Fruit fly (Drosophila melanogaster): Measurements from ENCODE around the gene Poxm.

Poxm gene

DNA sequence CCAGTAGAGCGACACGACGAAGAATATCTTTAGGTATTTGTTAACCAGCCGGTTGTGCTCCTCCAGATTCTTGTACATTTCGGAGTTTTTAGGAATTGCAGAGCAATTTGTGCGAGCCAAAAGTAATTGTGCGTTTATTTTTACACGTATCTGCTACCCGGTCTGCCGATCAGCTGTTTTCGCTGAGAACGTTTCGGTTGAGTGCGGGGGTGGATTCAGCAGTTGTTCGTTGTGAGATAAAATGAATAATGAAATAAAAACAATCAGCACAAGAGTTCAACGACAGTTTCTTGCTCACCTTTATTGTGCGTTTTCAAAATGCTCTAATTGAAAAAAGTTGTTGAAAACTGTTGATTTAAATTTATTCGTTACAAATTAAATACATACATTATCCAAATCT is 29.7 kb downstream of the Poxm start, which contains the start of gene nac:
nac (minus strand) TSS at position 176 of the 400 bp plus-strand sequence.
- no peak for TF ChIP-seq CG14965 (GFP tag; optimal IDR thresholded peaks at IDR 0.05; ENCODE audit: borderline replicate concordance)
- TF ChIP-seq repo (GFP tag; optimal IDR thresholded peaks at IDR 0.05) = no peak
- no peak for TF ChIP-seq CG4282 (GFP tag; optimal IDR thresholded peaks at IDR 0.05)
- no peak for TF ChIP-seq nerfin-1 (tag; optimal IDR thresholded peaks at IDR 0.05)
- TF ChIP-seq CG18262 (tag; optimal IDR thresholded peaks at IDR 0.05) = peak; percentile 11
- TF ChIP-seq CG10462 (GFP tag; optimal IDR thresholded peaks at IDR 0.05) = no peak
- TF ChIP-seq en (GFP tag; optimal IDR thresholded peaks at IDR 0.05) = no peak
- no peak for TF ChIP-seq croc (GFP tag; conservative IDR thresholded peaks at IDR 0.05)
- no peak for TF ChIP-seq fu2 (GFP tag; optimal IDR thresholded peaks at IDR 0.05)
- peak; percentile 6 for TF ChIP-seq nom (GFP tag; optimal IDR thresholded peaks at IDR 0.05)
- TF ChIP-seq CG30431 (GFP tag; optimal IDR thresholded peaks at IDR 0.05) = no peak
- no peak for TF ChIP-seq CG13424 (tag; optimal IDR thresholded peaks at IDR 0.05)
- no peak for TF ChIP-seq esg (GFP tag; conservative IDR thresholded peaks at IDR 0.05)
- no peak for TF ChIP-seq Adf1 (GFP tag; IDR thresholded peaks at IDR 0.05)
- TF ChIP-seq btn (GFP tag; optimal IDR thresholded peaks at IDR 0.05) = no peak
- peak; percentile 33 for TF ChIP-seq zen (tag; optimal IDR thresholded peaks at IDR 0.05)
- TF ChIP-seq CG4617 (GFP tag; optimal IDR thresholded peaks at IDR 0.05; ENCODE audit: borderline replicate concordance) = no peak
- TF ChIP-seq CG8944 (GFP tag; optimal IDR thresholded peaks at IDR 0.05) = no peak
- no peak for TF ChIP-seq CG12219 (GFP tag; optimal IDR thresholded peaks at IDR 0.05)
- TF ChIP-seq chn (GFP tag; optimal IDR thresholded peaks at IDR 0.05) = no peak
- no peak for TF ChIP-seq trh (GFP tag; optimal IDR thresholded peaks at IDR 0.05)
- TF ChIP-seq Jarid2 (GFP tag; optimal IDR thresholded peaks at IDR 0.05) = no peak
- no peak for TF ChIP-seq Dip2 (GFP tag; IDR thresholded peaks at IDR 0.05)
- TF ChIP-seq TFAM (GFP tag; optimal IDR thresholded peaks at IDR 0.05) = no peak
- no peak for TF ChIP-seq CG17361 (GFP tag; IDR thresholded peaks at IDR 0.05)
- no peak for TF ChIP-seq CG8089 (GFP tag; optimal IDR thresholded peaks at IDR 0.05)
- TF ChIP-seq CG8290 (GFP tag; optimal IDR thresholded peaks at IDR 0.05) = no peak
- peak in 1 of 2 experiments; percentile 62 for TF ChIP-seq CG8290 (tag; optimal IDR thresholded peaks at IDR 0.05)
- TF ChIP-seq cwo (GFP tag; optimal IDR thresholded peaks at IDR 0.05) = no peak
- peak; percentile 12 for TF ChIP-seq CG17385 (GFP tag; optimal IDR thresholded peaks at IDR 0.05)
- TF ChIP-seq Dbx (GFP tag; IDR thresholded peaks at IDR 0.05) = 0 out of 3 replicates have a peak, but pooled peaks have one; percentile 36
- TF ChIP-seq CG34376 (GFP tag; optimal IDR thresholded peaks at IDR 0.05) = peak; percentile 65
- no peak for TF ChIP-seq CG32772 (GFP tag; IDR thresholded peaks at IDR 0.05)
- no peak for TF ChIP-seq CG30020 (tag; optimal IDR thresholded peaks at IDR 0.05)
- TF ChIP-seq ems (GFP tag; optimal IDR thresholded peaks at IDR 0.05) = no peak
- TF ChIP-seq Rfx (GFP tag; IDR thresholded peaks at IDR 0.05) = peak; percentile 40; the same call in 1 of the 2 replicates
- TF ChIP-seq Meics (GFP tag; optimal IDR thresholded peaks at IDR 0.05) = peak; percentile 10
- TF ChIP-seq CG33557 (GFP tag; optimal IDR thresholded peaks at IDR 0.05) = no peak
- TF ChIP-seq emc (GFP tag; optimal IDR thresholded peaks at IDR 0.05) = no peak
- TF ChIP-seq CTCF (GFP tag; optimal IDR thresholded peaks at IDR 0.05) = no peak
- TF ChIP-seq CG15011 (GFP tag; optimal IDR thresholded peaks at IDR 0.05) = no peak
- TF ChIP-seq CG42726 (GFP tag; IDR thresholded peaks at IDR 0.05; ENCODE audit: partially characterized antibody) = no peak
- no peak for TF ChIP-seq CG12744 (GFP tag; optimal IDR thresholded peaks at IDR 0.05)
- no peak for TF ChIP-seq CG11560 (tag; IDR thresholded peaks at IDR 0.05)
- no peak for TF ChIP-seq CG7786 (GFP tag; optimal IDR thresholded peaks at IDR 0.05)
- TF ChIP-seq Eip74EF (GFP tag; optimal IDR thresholded peaks at IDR 0.05) = no peak
- TF ChIP-seq sc (optimal IDR thresholded peaks at IDR 0.05) = no peak
- TF ChIP-seq sc (GFP tag; optimal IDR thresholded peaks at IDR 0.05) = no peak
- peak; percentile 31 for TF ChIP-seq grau (tag; optimal IDR thresholded peaks at IDR 0.05)
- no peak for TF ChIP-seq Lim3 (GFP tag; IDR thresholded peaks at IDR 0.05)
- peak; percentile 3 for TF ChIP-seq D19A (tag; optimal IDR thresholded peaks at IDR 0.05)
- no peak for TF ChIP-seq fd64A (GFP tag; optimal IDR thresholded peaks at IDR 0.05)
- TF ChIP-seq Camta (GFP tag; optimal IDR thresholded peaks at IDR 0.05) = no peak
